Worm (Caenorhabditis elegans): Measurements from ENCODE around the gene T07G12.4.

Gene T07G12.4

ce11 chrIV:10576624-10577023, 38.1 kb upstream of the T07G12.4 start:
- peak; percentile 16 for TF ChIP-seq nhr-85 (tag)
- TF ChIP-seq blmp-1 (tag; optimal IDR thresholded peaks at IDR 0.05), result peak; percentile 54
- no peak for TF ChIP-seq lir-3 (tag; optimal IDR thresholded peaks at IDR 0.05; ENCODE audit: poor library complexity)
- no peak for TF ChIP-seq tbx-2 (tag; optimal IDR thresholded peaks at IDR 0.05)
- no peak for TF ChIP-seq nhr-76 (tag; optimal IDR thresholded peaks at IDR 0.05)
- TF ChIP-seq ceh-8 (GFP tag; optimal IDR thresholded peaks at IDR 0.05), result no peak
- no peak for TF ChIP-seq fos-1 (tag; optimal IDR thresholded peaks at IDR 0.05)
- TF ChIP-seq mab-9 (GFP tag; IDR thresholded peaks at IDR 0.05), result no peak
- TF ChIP-seq dpl-1 (GFP tag; optimal IDR thresholded peaks at IDR 0.05), result no peak
- TF ChIP-seq vab-15 (tag; optimal IDR thresholded peaks at IDR 0.05), result no peak
- TF ChIP-seq nhr-11 (tag; optimal IDR thresholded peaks at IDR 0.05), result no peak
- no peak for TF ChIP-seq fkh-4 (tag; optimal IDR thresholded peaks at IDR 0.05; ENCODE audit: borderline replicate concordance)
- TF ChIP-seq xbp-1 (tag; optimal IDR thresholded peaks at IDR 0.05), result no peak
- no peak for TF ChIP-seq elt-2 (tag; optimal IDR thresholded peaks at IDR 0.05)
- peak; percentile 14 for TF ChIP-seq mep-1 (tag; optimal IDR thresholded peaks at IDR 0.05)
- no peak for TF ChIP-seq zag-1 (tag; optimal IDR thresholded peaks at IDR 0.05)
- no peak for TF ChIP-seq mef-2 (tag; optimal IDR thresholded peaks at IDR 0.05)
- no peak for TF ChIP-seq unc-98 (GFP tag; IDR thresholded peaks at IDR 0.05)
- TF ChIP-seq ces-1 (GFP tag; optimal IDR thresholded peaks at IDR 0.05), result no peak
- peak; percentile 60 for TF ChIP-seq lin-14 (GFP tag; optimal IDR thresholded peaks at IDR 0.05)

ce11 chrIV:10576050-10576449, 37.6 kb upstream of the T07G12.4 start, which contains the start of gene efn-2:
Gene efn-2 (plus strand): TSS chrIV:10576350.
- peak; percentile 45 for TF ChIP-seq blmp-1 (tag; optimal IDR thresholded peaks at IDR 0.05)
- TF ChIP-seq ceh-63 (GFP tag; optimal IDR thresholded peaks at IDR 0.05), result no peak

ce11 chrIV:10574471-10574870, 36.0 kb upstream of the T07G12.4 start:
- TF ChIP-seq nhr-47 (tag; optimal IDR thresholded peaks at IDR 0.05) (no peak), tbx-2 (tag; optimal IDR thresholded peaks at IDR 0.05) (no peak), F16B12.6 (tag; optimal IDR thresholded peaks at IDR 0.05) (no peak), lin-14 (GFP tag; optimal IDR thresholded peaks at IDR 0.05) (peak; percentile 52), ceh-90 (tag; optimal IDR thresholded peaks at IDR 0.05) (no peak), dsc-1 (tag; optimal IDR thresholded peaks at IDR 0.05) (peak; percentile 46), dpl-1 (GFP tag; optimal IDR thresholded peaks at IDR 0.05) (no peak), mab-9 (GFP tag; IDR thresholded peaks at IDR 0.05) (no peak), ama-1 (optimal IDR thresholded peaks at IDR 0.05) (no peak)

ce11 chrIV:10573471-10573870, 35.0 kb upstream of the T07G12.4 start:
- peak; percentile 42 for TF ChIP-seq lin-14 (GFP tag; optimal IDR thresholded peaks at IDR 0.05)
- no peak for TF ChIP-seq ztf-4 (tag; optimal IDR thresholded peaks at IDR 0.05)

- TF ChIP-seq mep-1 (tag; optimal IDR thresholded peaks at IDR 0.05), result no peak
- TF ChIP-seq blmp-1 (tag; optimal IDR thresholded peaks at IDR 0.05), result peak; percentile 15
- TF ChIP-seq mef-2 (tag; optimal IDR thresholded peaks at IDR 0.05), result no peak
- no peak for TF ChIP-seq egl-13 (tag; optimal IDR thresholded peaks at IDR 0.05)
- TF ChIP-seq nhr-28 (tag; optimal IDR thresholded peaks at IDR 0.05), result no peak
- no peak for TF ChIP-seq efl-1 (optimal IDR thresholded peaks at IDR 0.05)
- TF ChIP-seq efl-1 (GFP tag; optimal IDR thresholded peaks at IDR 0.05 in 1 of 2), result peak in 1 of 2 experiments; percentile 81
Observed at ce11 chrIV:10571020-10571419, 32.5 kb upstream of the T07G12.4 start.

ce11 chrIV:10570065-10570464, 31.6 kb upstream of the T07G12.4 start:
- TF ChIP-seq blmp-1 (tag; optimal IDR thresholded peaks at IDR 0.05) (peak; percentile 94), unc-130 (tag; optimal IDR thresholded peaks at IDR 0.05) (no peak), sup-37 (GFP tag; optimal IDR thresholded peaks at IDR 0.05) (no peak), lin-14 (GFP tag; optimal IDR thresholded peaks at IDR 0.05) (peak; percentile 13), lsy-2 (tag; optimal IDR thresholded peaks at IDR 0.05) (no peak)

All from whole organism, L1 larva.